Fruit fly (Drosophila melanogaster): ENCODE results near the gene vn.

vn gene

DNA sequence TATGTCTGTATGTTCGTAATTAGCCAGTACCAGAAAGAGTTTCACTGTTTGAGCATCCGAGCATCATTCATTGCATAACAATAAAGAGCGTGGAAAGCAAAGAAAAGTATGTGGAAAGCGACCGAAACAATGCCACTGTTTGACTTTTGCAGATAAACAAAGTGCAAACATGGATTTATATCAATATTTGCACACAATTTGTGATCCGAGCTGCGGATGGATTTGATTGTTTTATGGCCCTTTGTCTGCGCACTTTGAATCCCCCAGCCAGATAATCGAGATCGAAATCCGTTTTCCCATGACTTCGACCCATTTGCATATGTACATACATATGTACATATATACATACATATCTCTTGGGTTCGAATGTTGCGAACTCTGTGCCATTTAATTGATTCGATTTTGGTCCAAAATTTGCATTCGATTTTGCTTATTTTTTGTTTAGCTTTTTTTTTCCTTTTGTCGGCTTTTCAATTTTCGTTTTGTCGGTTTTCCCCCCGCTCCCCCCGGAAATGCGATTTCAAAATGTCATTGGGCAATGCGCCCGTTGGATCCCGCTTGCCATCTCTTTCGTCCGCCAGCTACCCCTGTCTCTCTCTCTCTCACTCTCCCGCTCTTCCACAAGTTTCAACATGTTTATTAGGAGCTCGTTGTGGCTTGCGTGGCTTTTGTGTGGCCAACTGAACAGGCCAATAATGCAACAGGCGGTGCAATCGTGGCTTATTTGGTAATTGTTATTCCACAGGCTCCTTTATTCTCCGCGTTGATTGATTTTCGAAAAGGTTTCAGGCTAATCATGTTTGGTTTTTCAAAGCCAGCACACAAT, 60.0 kb downstream of the vn start (continued):
- TF ChIP-seq danr (GFP tag; IDR thresholded peaks at IDR 0.05), result no peak
- TF ChIP-seq NFAT (GFP tag; IDR thresholded peaks at IDR 0.05), result no peak
- TF ChIP-seq Camta (GFP tag; optimal IDR thresholded peaks at IDR 0.05), result no peak
- TF ChIP-seq Sox100B (GFP tag; optimal IDR thresholded peaks at IDR 0.05), result no peak
- TF ChIP-seq CG7556 (GFP tag; optimal IDR thresholded peaks at IDR 0.05), result no peak
- TF ChIP-seq CG9727 (GFP tag; optimal IDR thresholded peaks at IDR 0.05), result peak; percentile 34
- no peak for TF ChIP-seq emc (GFP tag; optimal IDR thresholded peaks at IDR 0.05)
- TF ChIP-seq NC2α (GFP tag; optimal IDR thresholded peaks at IDR 0.05), result no peak
- TF ChIP-seq trem (tag; optimal IDR thresholded peaks at IDR 0.05), result no peak
- TF ChIP-seq CG1832 (GFP tag; optimal IDR thresholded peaks at IDR 0.05), result peak; percentile 36
- no peak for TF ChIP-seq Mad (GFP tag; optimal IDR thresholded peaks at IDR 0.05)
- peak; percentile 37 for TF ChIP-seq Sox102F (GFP tag; optimal IDR thresholded peaks at IDR 0.05)
- no peak for TF ChIP-seq dmrt99B (tag; optimal IDR thresholded peaks at IDR 0.05)
- no peak for TF ChIP-seq CG17568 (GFP tag; optimal IDR thresholded peaks at IDR 0.05)
- 0 out of 3 replicates have a peak, but pooled peaks have one; percentile 21 for TF ChIP-seq ci (GFP tag; IDR thresholded peaks at IDR 0.05)
- no peak for TF ChIP-seq run (tag; optimal IDR thresholded peaks at IDR 0.05)
- TF ChIP-seq CG9609 (GFP tag; optimal IDR thresholded peaks at IDR 0.05), result no peak
- no peak for TF ChIP-seq Optix (GFP tag; IDR thresholded peaks at IDR 0.05)
- no peak for TF ChIP-seq h (optimal IDR thresholded peaks at IDR 0.05)
- TF ChIP-seq crol (GFP tag; IDR thresholded peaks at IDR 0.05), result peak; percentile 39; the same call in 1 of the 2 replicates
- no peak for TF ChIP-seq lmd (GFP tag; IDR thresholded peaks at IDR 0.05)
- TF ChIP-seq Fer3 (tag; optimal IDR thresholded peaks at IDR 0.05), result no peak
- TF ChIP-seq vnd (GFP tag; IDR thresholded peaks at IDR 0.05; ENCODE audit: partially characterized antibody), result no peak
- no peak for TF ChIP-seq CG5180 (GFP tag; optimal IDR thresholded peaks at IDR 0.05)
- no peak for TF ChIP-seq Myb (GFP tag; optimal IDR thresholded peaks at IDR 0.05)
- no peak for TF ChIP-seq CG6254 (GFP tag; optimal IDR thresholded peaks at IDR 0.05)
- no peak for TF ChIP-seq CG3065 (GFP tag; optimal IDR thresholded peaks at IDR 0.05)
- TF ChIP-seq CG32532 (GFP tag; IDR thresholded peaks at IDR 0.05), result no peak
- TF ChIP-seq E2f2 (GFP tag; IDR thresholded peaks at IDR 0.05), result no peak
- no peak for TF ChIP-seq Sin3A (optimal IDR thresholded peaks at IDR 0.05)
- no peak for TF ChIP-seq Abd-B (GFP tag; optimal IDR thresholded peaks at IDR 0.05)
- no peak for TF ChIP-seq btn (GFP tag; optimal IDR thresholded peaks at IDR 0.05)
- no peak for TF ChIP-seq z (GFP tag; IDR thresholded peaks at IDR 0.05)
- no peak for TF ChIP-seq ham (GFP tag; IDR thresholded peaks at IDR 0.05)
- TF ChIP-seq schlank (tag; optimal IDR thresholded peaks at IDR 0.05), result no peak
- TF ChIP-seq rib (GFP tag; IDR thresholded peaks at IDR 0.05), result no peak
- TF ChIP-seq sens (GFP tag), result peak; percentile 85
- no peak for TF ChIP-seq Poxn (GFP tag; IDR thresholded peaks at IDR 0.05)
- no peak for TF ChIP-seq ab (GFP tag; optimal IDR thresholded peaks at IDR 0.05)
- no peak for TF ChIP-seq CG6791 (GFP tag; IDR thresholded peaks at IDR 0.05; ENCODE audit: partially characterized antibody)
- TF ChIP-seq CG17385 (GFP tag; optimal IDR thresholded peaks at IDR 0.05), result no peak
- no peak for TF ChIP-seq grn (GFP tag; optimal IDR thresholded peaks at IDR 0.05)
- TF ChIP-seq CG8290 (GFP tag; optimal IDR thresholded peaks at IDR 0.05), result no peak
- no peak for TF ChIP-seq CG8290 (tag; optimal IDR thresholded peaks at IDR 0.05)
- TF ChIP-seq CG10543 (GFP tag; optimal IDR thresholded peaks at IDR 0.05), result no peak
- TF ChIP-seq wor (GFP tag; IDR thresholded peaks at IDR 0.05), result no peak
- no peak for TF ChIP-seq onecut (GFP tag; IDR thresholded peaks at IDR 0.05)
- no peak for TF ChIP-seq CG3281 (GFP tag; optimal IDR thresholded peaks at IDR 0.05)
- no peak for TF ChIP-seq aop (GFP tag; IDR thresholded peaks at IDR 0.05)
- TF ChIP-seq otp (GFP tag; IDR thresholded peaks at IDR 0.05), result no peak
- TF ChIP-seq zfh1 (GFP tag; IDR thresholded peaks at IDR 0.05), result peak; percentile 20; the same call in 1 of the 3 replicates
- TF ChIP-seq unpg (GFP tag; optimal IDR thresholded peaks at IDR 0.05), result no peak

Data from whole organism, embryonic.